Fruit fly (Drosophila melanogaster): ENCODE measurements around the gene GATAd.

The GATAd gene

DNA sequence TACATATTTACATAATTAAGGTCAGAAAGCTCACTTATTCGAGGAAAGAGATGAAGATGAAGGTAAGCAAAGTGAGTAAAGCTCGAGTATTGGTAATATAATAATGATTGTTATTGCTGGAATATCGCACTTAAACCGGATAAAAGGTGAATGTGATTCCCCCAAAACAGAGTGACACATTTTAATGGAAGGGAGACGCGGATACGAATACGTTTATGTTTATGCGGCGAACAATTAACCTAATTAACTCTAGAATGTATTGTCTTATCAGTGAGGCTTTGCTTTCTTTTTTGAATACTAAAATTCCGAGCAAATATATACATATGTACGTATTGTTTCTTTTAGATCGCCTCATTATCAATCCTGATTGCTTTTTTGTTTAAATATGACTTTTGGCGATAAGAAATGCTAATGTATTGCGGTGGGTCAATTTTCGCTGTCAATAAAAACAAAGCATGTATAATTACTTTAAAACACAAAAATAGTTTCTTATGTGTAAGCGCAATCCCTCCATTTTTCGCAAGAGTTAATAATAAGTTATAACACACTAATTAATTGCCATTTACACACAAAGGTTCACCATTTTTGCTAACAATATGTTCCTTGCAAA lies 27.9 kb upstream of the GATAd start:
- TF ChIP-seq vfl (GFP tag; optimal IDR thresholded peaks at IDR 0.05), result no peak
- no peak for TF ChIP-seq Dek (tag; optimal IDR thresholded peaks at IDR 0.05)
- peak; percentile 42 for TF ChIP-seq sens (GFP tag)
- no peak for TF ChIP-seq tin (GFP tag; optimal IDR thresholded peaks at IDR 0.05)
- no peak for TF ChIP-seq Kr (GFP tag; optimal IDR thresholded peaks at IDR 0.05)

DNA sequence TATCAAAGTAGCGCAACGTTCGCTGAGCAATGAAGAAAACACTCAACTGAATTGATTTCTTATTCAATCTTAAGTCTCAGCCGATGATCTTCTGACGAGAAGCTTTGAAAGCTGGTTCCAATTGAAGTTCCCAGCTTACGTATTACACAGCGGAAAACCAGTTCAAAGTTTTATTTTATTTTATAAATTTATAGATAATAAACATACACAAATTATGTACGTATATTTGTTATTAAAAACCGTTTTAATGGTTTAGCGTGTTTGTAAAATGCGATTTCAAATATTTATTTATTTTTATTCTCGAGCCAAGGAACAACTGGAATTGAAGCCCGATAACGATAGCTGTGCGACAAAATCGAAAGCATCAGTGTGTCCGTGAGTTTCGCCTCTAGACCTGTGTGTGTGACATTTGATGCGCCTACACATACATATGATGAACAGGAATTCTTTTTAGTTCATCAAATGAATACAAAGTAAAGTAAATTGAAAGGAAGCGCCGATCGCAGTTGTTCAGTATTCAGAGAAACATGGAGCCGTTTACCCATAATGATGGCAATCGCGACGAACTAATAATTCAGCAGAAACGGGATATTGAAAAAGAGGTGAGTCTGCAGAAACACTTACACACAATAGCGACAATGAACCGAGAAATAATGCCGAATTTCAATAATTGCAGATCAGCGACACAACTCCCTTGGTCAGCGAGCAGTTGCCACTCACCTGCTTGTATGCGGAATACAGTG lies 26.8 kb upstream of the GATAd start, which contains the start of the genes CG5390 and CG4968:
Gene CG5390, minus strand, starts transcription at position 77 of the 743 bp plus-strand sequence.
Gene CG4968, plus strand, starts transcription at position 405 of the 743 bp plus-strand sequence.
- TF ChIP-seq CG31388 (GFP tag; optimal IDR thresholded peaks at IDR 0.05) (no peak), twi (tag; optimal IDR thresholded peaks at IDR 0.05) (peak; percentile 43), fd96Cb (tag; optimal IDR thresholded peaks at IDR 0.05) (peak; percentile 50), ac (GFP tag; optimal IDR thresholded peaks at IDR 0.05) (no peak), CG7357 (GFP tag; IDR thresholded peaks at IDR 0.05) (no peak), tgo (GFP tag; IDR thresholded peaks at IDR 0.05) (peak; percentile 45; the same call in 1 of the 3 replicates), CG1832 (GFP tag; optimal IDR thresholded peaks at IDR 0.05) (no peak), prd (optimal IDR thresholded peaks at IDR 0.05) (no peak), prd (GFP tag; IDR thresholded peaks at IDR 0.05) (no peak), ttk (GFP tag; IDR thresholded peaks at IDR 0.05) (peak; percentile 32; the same call in 1 of the 2 replicates), CG10959 (GFP tag; IDR thresholded peaks at IDR 0.05) (no peak), CG3995 (GFP tag; optimal IDR thresholded peaks at IDR 0.05) (peak; percentile 35), Sin3A (optimal IDR thresholded peaks at IDR 0.05) (no peak), Kr (GFP tag; optimal IDR thresholded peaks at IDR 0.05) (no peak), insv (GFP tag; optimal IDR thresholded peaks at IDR 0.05) (no peak), sima (GFP tag; optimal IDR thresholded peaks at IDR 0.05) (no peak), HLHmδ (GFP tag; optimal IDR thresholded peaks at IDR 0.05) (peak; percentile 40), hbn (GFP tag; IDR thresholded peaks at IDR 0.05; ENCODE audit: partially characterized antibody) (no peak), Tbp (GFP tag; optimal IDR thresholded peaks at IDR 0.05) (no peak), CG17912 (GFP tag; optimal IDR thresholded peaks at IDR 0.05) (no peak), CG12155 (GFP tag; optimal IDR thresholded peaks at IDR 0.05) (peak; percentile 67), pb (GFP tag; optimal IDR thresholded peaks at IDR 0.05) (no peak), gce (GFP tag; IDR thresholded peaks at IDR 0.05) (peak; percentile 53; the same call in 1 of the 3 replicates), Opbp (GFP tag; IDR thresholded peaks at IDR 0.05; ENCODE audit: partially characterized antibody) (0 out of 3 replicates have a peak, but pooled peaks have one; percentile 24), Atf6 (GFP tag; IDR thresholded peaks at IDR 0.05) (peak; percentile 75; the same call in 1 of the 2 replicates), rib (GFP tag; IDR thresholded peaks at IDR 0.05) (peak; percentile 20; the same call in 1 of the 2 replicates), Oaz (GFP tag; IDR thresholded peaks at IDR 0.05) (no peak), Eip74EF (GFP tag; optimal IDR thresholded peaks at IDR 0.05) (peak in 1 of 2 experiments; percentile 46), peb (GFP tag; IDR thresholded peaks at IDR 0.05) (no peak), pzg (GFP tag; optimal IDR thresholded peaks at IDR 0.05) (peak; percentile 69), Oli (tag; optimal IDR thresholded peaks at IDR 0.05) (peak; percentile 53), CG15073 (GFP tag; optimal IDR thresholded peaks at IDR 0.05) (no peak), lab (GFP tag; optimal IDR thresholded peaks at IDR 0.05) (no peak), lov (optimal IDR thresholded peaks at IDR 0.05) (no peak), lov (GFP tag; IDR thresholded peaks at IDR 0.05) (no peak), chinmo (GFP tag; IDR thresholded peaks at IDR 0.05; ENCODE audit: partially characterized antibody) (0 out of 4 replicates have a peak, but pooled peaks have one; percentile 65), CG17361 (GFP tag; IDR thresholded peaks at IDR 0.05) (peak; percentile 62; the same call in 2 of the 3 replicates), CG17385 (GFP tag; optimal IDR thresholded peaks at IDR 0.05) (peak; percentile 68), cg (GFP tag; optimal IDR thresholded peaks at IDR 0.05) (peak; percentile 88), CG6654 (GFP tag; optimal IDR thresholded peaks at IDR 0.05) (no peak), bbx (GFP tag; IDR thresholded peaks at IDR 0.05; ENCODE audit: partially characterized antibody) (peak; percentile 72), CG14014 (GFP tag; IDR thresholded peaks at IDR 0.05) (peak; percentile 73; the same call in 1 of the 2 replicates), CG6689 (GFP tag; IDR thresholded peaks at IDR 0.05) (no peak)

Measured in whole organism, embryonic.